Worm (Caenorhabditis elegans): Measurements from ENCODE around the gene cyp-32A1.

DNA sequence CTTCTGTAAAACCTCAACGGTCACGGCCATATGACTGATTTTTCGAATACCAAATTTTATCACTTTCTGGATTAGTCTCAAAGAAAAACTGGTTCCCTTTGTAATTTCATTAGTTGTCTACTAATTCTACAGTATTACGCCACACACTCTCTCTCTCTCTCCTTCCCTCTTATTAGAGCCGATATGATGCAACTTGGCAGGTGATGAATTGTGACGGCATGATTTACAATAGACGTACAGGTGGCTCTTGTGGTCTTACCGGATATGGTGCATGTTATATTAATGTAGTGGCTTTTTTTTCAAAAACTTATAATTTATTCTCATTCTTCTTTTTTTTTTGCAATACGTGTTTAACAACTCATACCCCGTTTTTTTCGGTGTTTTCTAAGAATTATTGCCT, 39.7 kb upstream of the cyp-32A1 start:
- TF ChIP-seq nfya-2 (GFP tag; IDR thresholded peaks at IDR 0.05), result no peak
- no peak for TF ChIP-seq ztf-18 (tag; optimal IDR thresholded peaks at IDR 0.05)
- TF ChIP-seq Y53F4B.3 (GFP tag; IDR thresholded peaks at IDR 0.05), result no peak
- no peak for TF ChIP-seq ceh-40 (GFP tag; IDR thresholded peaks at IDR 0.05)
- TF ChIP-seq bed-1 (GFP tag; IDR thresholded peaks at IDR 0.05), result no peak
- no peak for TF ChIP-seq lsl-1 (GFP tag; optimal IDR thresholded peaks at IDR 0.05)
- TF ChIP-seq aptf-3 (GFP tag; IDR thresholded peaks at IDR 0.05), result no peak
- TF ChIP-seq ceh-58 (GFP tag; IDR thresholded peaks at IDR 0.05), result no peak
- no peak for TF ChIP-seq Y53G8AR.9 (GFP tag; conservative IDR thresholded peaks at IDR 0.05)
- TF ChIP-seq xnd-1 (tag; optimal IDR thresholded peaks at IDR 0.05), result no peak
- TF ChIP-seq lin-54 (GFP tag; optimal IDR thresholded peaks at IDR 0.05), result no peak
- TF ChIP-seq ztf-6 (GFP tag; IDR thresholded peaks at IDR 0.05), result no peak
- TF ChIP-seq madf-3 (GFP tag; IDR thresholded peaks at IDR 0.05), result no peak
- no peak for TF ChIP-seq B0261.1 (tag; optimal IDR thresholded peaks at IDR 0.05)

All from whole organism, young adult.